Fruit fly (Drosophila melanogaster): Measurements from ENCODE around the gene CG34263.
A peak's percentile ranks its signal among the peaks of the same experiment; 100 is the strongest.

The CG34263 gene

DNA sequence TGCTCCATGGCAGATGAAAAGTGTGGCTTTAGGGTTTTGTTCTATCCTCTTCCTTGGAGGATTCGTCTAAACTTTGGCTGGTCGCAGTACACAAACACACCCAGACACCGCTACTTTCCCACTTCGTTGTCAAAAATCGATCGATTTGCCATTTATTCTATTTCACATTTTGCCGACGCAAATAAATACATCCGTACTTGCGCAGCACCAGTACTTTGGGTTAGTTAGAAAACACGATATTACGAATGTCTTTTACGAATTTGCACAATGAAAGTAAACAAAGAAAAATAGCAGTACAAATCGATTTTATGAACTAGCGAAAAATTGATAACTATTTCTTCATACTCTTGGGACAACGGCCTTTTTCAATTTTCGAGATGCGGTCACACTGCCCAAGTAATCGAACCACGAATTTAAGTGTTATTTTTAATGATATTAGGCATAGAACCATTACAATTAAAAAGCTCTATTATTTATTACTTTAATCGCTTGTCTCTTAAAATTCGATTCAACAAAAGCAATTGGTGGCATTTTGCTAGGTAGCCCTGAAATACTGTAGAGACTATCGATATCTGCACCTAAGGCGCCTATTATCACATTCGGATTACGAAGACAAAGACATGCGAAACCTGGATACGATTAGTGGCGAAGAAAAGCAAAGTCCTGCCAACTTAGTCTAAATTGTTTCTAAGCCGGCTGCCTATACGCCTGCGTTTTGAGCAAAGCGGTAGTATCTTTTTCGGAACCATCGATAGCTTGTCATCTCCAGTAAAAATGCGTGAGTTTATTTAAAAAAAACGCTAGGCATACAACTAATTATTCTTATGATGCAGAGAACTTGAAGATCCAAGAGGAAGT is 7.9 kb downstream of the CG34263 start, which contains the start of the genes DIP2 and wac (continued):
- no peak for TF ChIP-seq CG18599 (GFP tag; optimal IDR thresholded peaks at IDR 0.05)
- TF ChIP-seq CG3726 (GFP tag; IDR thresholded peaks at IDR 0.05): no peak
- peak; percentile 69 for TF ChIP-seq caup (GFP tag; optimal IDR thresholded peaks at IDR 0.05; ENCODE audit: severe bottlenecking)
- peak; percentile 46 for TF ChIP-seq pita (GFP tag; optimal IDR thresholded peaks at IDR 0.05)
- no peak for TF ChIP-seq CG7839 (tag; optimal IDR thresholded peaks at IDR 0.05)
- no peak for TF ChIP-seq CG14965 (GFP tag; optimal IDR thresholded peaks at IDR 0.05; ENCODE audit: borderline replicate concordance)
- TF ChIP-seq fd64A (GFP tag; optimal IDR thresholded peaks at IDR 0.05): no peak
- peak; percentile 84 for TF ChIP-seq inv (GFP tag; IDR thresholded peaks at IDR 0.05; ENCODE audit: partially characterized antibody)
- 0 out of 2 replicates have a peak, but pooled peaks have one; percentile 40 for TF ChIP-seq Awh (GFP tag; IDR thresholded peaks at IDR 0.05)
- peak; percentile 78 for TF ChIP-seq fu2 (GFP tag; optimal IDR thresholded peaks at IDR 0.05)
- peak; percentile 83 for TF ChIP-seq chm (GFP tag; IDR thresholded peaks at IDR 0.05)
- TF ChIP-seq Nf-YA (GFP tag; IDR thresholded peaks at IDR 0.05): no peak
- TF ChIP-seq Lpt (GFP tag; optimal IDR thresholded peaks at IDR 0.05): no peak
- TF ChIP-seq fru (optimal IDR thresholded peaks at IDR 0.05): no peak
- TF ChIP-seq CG17612 (GFP tag; IDR thresholded peaks at IDR 0.05): peak; percentile 36; the same call in 1 of the 2 replicates
- peak; percentile 53 for TF ChIP-seq CG31365 (tag; optimal IDR thresholded peaks at IDR 0.05)
- TF ChIP-seq CG18262 (tag; optimal IDR thresholded peaks at IDR 0.05): peak; percentile 64
- no peak for TF ChIP-seq Atf6 (GFP tag; IDR thresholded peaks at IDR 0.05)
- 0 out of 3 replicates have a peak, but pooled peaks have one; percentile 5 for TF ChIP-seq sr (GFP tag; IDR thresholded peaks at IDR 0.05)
- TF ChIP-seq CG8944 (GFP tag; optimal IDR thresholded peaks at IDR 0.05): peak; percentile 84
- TF ChIP-seq corto (GFP tag; optimal IDR thresholded peaks at IDR 0.05): peak; percentile 30
- peak; percentile 88 for TF ChIP-seq CG16813 (GFP tag; IDR thresholded peaks at IDR 0.05; ENCODE audit: partially characterized antibody)
- no peak for TF ChIP-seq Eip74EF (GFP tag; optimal IDR thresholded peaks at IDR 0.05)
- peak; percentile 89 for TF ChIP-seq Sin3A (optimal IDR thresholded peaks at IDR 0.05)
- peak; percentile 13 for TF ChIP-seq Spps (tag; optimal IDR thresholded peaks at IDR 0.05)
- peak; percentile 72 for TF ChIP-seq CG13775 (GFP tag; optimal IDR thresholded peaks at IDR 0.05)
- TF ChIP-seq Drgx (GFP tag; IDR thresholded peaks at IDR 0.05): peak; percentile 40; the same call in 1 of the 2 replicates
- TF ChIP-seq CG8089 (GFP tag; optimal IDR thresholded peaks at IDR 0.05): peak; percentile 73
- peak; percentile 18 for TF ChIP-seq CG9437 (GFP tag; optimal IDR thresholded peaks at IDR 0.05)
- TF ChIP-seq sim (GFP tag; IDR thresholded peaks at IDR 0.05): no peak
- peak; percentile 84 to 94 for TF ChIP-seq Pdp1 (GFP tag; optimal IDR thresholded peaks at IDR 0.05)
- peak; percentile 71 for TF ChIP-seq CG32772 (GFP tag; IDR thresholded peaks at IDR 0.05)
- TF ChIP-seq CG2889 (GFP tag; IDR thresholded peaks at IDR 0.05): peak; percentile 60; the same call in 2 of the 3 replicates
- TF ChIP-seq CG3995 (GFP tag; optimal IDR thresholded peaks at IDR 0.05): peak; percentile 45
- no peak for TF ChIP-seq nau (GFP tag; optimal IDR thresholded peaks at IDR 0.05)
- peak; percentile 10 for TF ChIP-seq CG6254 (GFP tag; optimal IDR thresholded peaks at IDR 0.05)
- peak; percentile 77 to 83 for TF ChIP-seq chif (GFP tag; optimal IDR thresholded peaks at IDR 0.05)
- TF ChIP-seq E2f2 (GFP tag; IDR thresholded peaks at IDR 0.05): peak; percentile 88
- peak; percentile 79 for TF ChIP-seq az2 (GFP tag; optimal IDR thresholded peaks at IDR 0.05)
- no peak for TF ChIP-seq org-1 (GFP tag; optimal IDR thresholded peaks at IDR 0.05)
- peak; percentile 90 for TF ChIP-seq bab2 (GFP tag; optimal IDR thresholded peaks at IDR 0.05)
- peak; percentile 86 for TF ChIP-seq zen2 (GFP tag; IDR thresholded peaks at IDR 0.05; ENCODE audit: partially characterized antibody)
- peak in 1 of 2 experiments; percentile 51 for TF ChIP-seq bsh (GFP tag; optimal IDR thresholded peaks at IDR 0.05)
- peak; percentile 53 for TF ChIP-seq Fer1 (GFP tag; optimal IDR thresholded peaks at IDR 0.05)
- peak; percentile 59 for TF ChIP-seq CG4854 (GFP tag; optimal IDR thresholded peaks at IDR 0.05)
- TF ChIP-seq Asciz (GFP tag; optimal IDR thresholded peaks at IDR 0.05): no peak
- TF ChIP-seq ems (GFP tag; optimal IDR thresholded peaks at IDR 0.05): peak; percentile 82
- TF ChIP-seq CG10959 (GFP tag; IDR thresholded peaks at IDR 0.05): no peak

Measured in whole organism, embryonic.